Fruit fly (Drosophila melanogaster): Measurements from ENCODE around the gene Pdk1.
A peak's percentile ranks its signal among the peaks of the same experiment; 100 is the strongest.

Pdk1 gene

DNA sequence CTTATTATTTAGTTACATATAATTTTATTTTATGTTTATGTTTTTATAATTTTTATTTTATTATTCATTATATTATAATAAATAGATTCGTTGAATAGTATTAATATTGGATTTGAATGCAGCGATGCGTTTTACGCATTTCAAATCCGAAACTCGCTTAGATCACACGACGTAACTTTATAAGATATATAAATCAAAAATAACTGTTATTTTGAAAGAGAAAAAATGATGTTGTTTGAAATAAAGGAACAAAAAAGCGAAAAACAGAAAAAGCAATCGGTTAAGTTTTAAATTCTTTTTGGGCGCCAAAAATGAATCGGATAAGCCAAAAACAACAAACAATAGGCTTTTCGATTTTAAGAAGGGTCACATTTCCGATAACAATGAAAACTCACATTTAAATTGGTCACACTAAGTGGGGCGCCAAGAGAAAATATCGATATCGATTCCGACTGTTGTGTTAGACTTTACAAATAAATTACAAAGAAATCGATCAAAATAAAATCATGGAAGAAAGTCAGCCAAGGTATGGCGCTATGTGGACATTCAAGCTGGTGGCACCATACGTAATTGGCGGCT is 16.8 kb downstream of the Pdk1 start, which contains the start of gene CG6845 (continued):
- TF ChIP-seq trh (GFP tag; optimal IDR thresholded peaks at IDR 0.05) (no peak), CG3847 (GFP tag; IDR thresholded peaks at IDR 0.05) (peak; percentile 37; the same call in 1 of the 2 replicates), CG15479 (GFP tag; optimal IDR thresholded peaks at IDR 0.05) (no peak), gt (GFP tag; IDR thresholded peaks at IDR 0.05) (no peak), NFAT (GFP tag; IDR thresholded peaks at IDR 0.05) (no peak), nerfin-2 (GFP tag; IDR thresholded peaks at IDR 0.05; ENCODE audit: partially characterized antibody) (peak; percentile 92), Ssrp (tag; optimal IDR thresholded peaks at IDR 0.05) (no peak), CG6654 (GFP tag; optimal IDR thresholded peaks at IDR 0.05) (no peak), unc-4 (GFP tag; IDR thresholded peaks at IDR 0.05; ENCODE audit: partially characterized antibody) (peak; percentile 72), CG30020 (tag; optimal IDR thresholded peaks at IDR 0.05) (peak; percentile 36), CG10565 (GFP tag; optimal IDR thresholded peaks at IDR 0.05) (no peak), CG11398 (GFP tag; optimal IDR thresholded peaks at IDR 0.05) (no peak), ac (GFP tag; optimal IDR thresholded peaks at IDR 0.05) (no peak), peb (GFP tag; IDR thresholded peaks at IDR 0.05) (no peak), CG2678 (tag; optimal IDR thresholded peaks at IDR 0.05) (no peak), eyg (GFP tag; optimal IDR thresholded peaks at IDR 0.05) (no peak), Dp (GFP tag; optimal IDR thresholded peaks at IDR 0.05) (peak; percentile 99), ATbp (GFP tag; optimal IDR thresholded peaks at IDR 0.05) (no peak), Sry-δ (GFP tag; optimal IDR thresholded peaks at IDR 0.05) (peak; percentile 73), Dref (GFP tag; IDR thresholded peaks at IDR 0.05) (peak; percentile 95), crc (GFP tag; optimal IDR thresholded peaks at IDR 0.05) (no peak), Deaf1 (tag; optimal IDR thresholded peaks at IDR 0.05) (no peak), D (optimal IDR thresholded peaks at IDR 0.05) (peak; percentile 23), D (GFP tag; optimal IDR thresholded peaks at IDR 0.05) (peak; percentile 51), odd (GFP tag; optimal IDR thresholded peaks at IDR 0.05) (no peak), CG12744 (GFP tag; optimal IDR thresholded peaks at IDR 0.05) (no peak), CG6791 (GFP tag; IDR thresholded peaks at IDR 0.05; ENCODE audit: partially characterized antibody) (peak; percentile 80), caup (GFP tag; optimal IDR thresholded peaks at IDR 0.05; ENCODE audit: severe bottlenecking) (no peak), Dip3 (GFP tag; optimal IDR thresholded peaks at IDR 0.05) (no peak), croc (GFP tag; conservative IDR thresholded peaks at IDR 0.05) (no peak), Atf-2 (GFP tag; optimal IDR thresholded peaks at IDR 0.05) (no peak), tna (GFP tag; IDR thresholded peaks at IDR 0.05; ENCODE audit: partially characterized antibody) (peak; percentile 92), Atf6 (GFP tag; IDR thresholded peaks at IDR 0.05) (no peak), zen2 (GFP tag; IDR thresholded peaks at IDR 0.05; ENCODE audit: partially characterized antibody) (peak; percentile 88), Spps (tag; optimal IDR thresholded peaks at IDR 0.05) (no peak), Jarid2 (GFP tag; optimal IDR thresholded peaks at IDR 0.05) (no peak), sug (tag; optimal IDR thresholded peaks at IDR 0.05) (peak; percentile 43), CG9817 (tag; optimal IDR thresholded peaks at IDR 0.05) (no peak), abd-A (tag; optimal IDR thresholded peaks at IDR 0.05) (peak; percentile 26), lola (GFP tag; optimal IDR thresholded peaks at IDR 0.05) (no peak), Dbx (GFP tag; IDR thresholded peaks at IDR 0.05) (no peak), CG11456 (GFP tag; IDR thresholded peaks at IDR 0.05) (no peak), ab (GFP tag; optimal IDR thresholded peaks at IDR 0.05) (no peak), oc (tag; optimal IDR thresholded peaks at IDR 0.05) (peak; percentile 43), Max (GFP tag; optimal IDR thresholded peaks at IDR 0.05) (no peak), bowl (GFP tag; IDR thresholded peaks at IDR 0.05) (no peak), Xbp1 (GFP tag; optimal IDR thresholded peaks at IDR 0.05) (no peak), al (GFP tag; IDR thresholded peaks at IDR 0.05) (no peak), nom (GFP tag; optimal IDR thresholded peaks at IDR 0.05) (peak; percentile 9), psq (GFP tag; optimal IDR thresholded peaks at IDR 0.05) (no peak)

All from whole organism, embryonic.